Worm (Caenorhabditis elegans) whole organism, L2 larva: ENCODE results near the gene F46C5.7.

Experiments
- C34F6.9 ChIP-seq: fragments of 150-350 bp; optimal IDR thresholded peaks from 2 replicates; lab custom pipeline; 2014; ENCODE audit warnings: missing biosample characterization, missing genetic modification characterization
- alr-1 ChIP-seq: fragments of 150-350 bp; optimal IDR thresholded peaks from 2 replicates; lab custom pipeline; 2014; ENCODE audit warnings: missing biosample characterization, missing genetic modification characterization
- ama-1 ChIP-seq: fragments of 150-350 bp; optimal IDR thresholded peaks from 2 replicates; lab custom pipeline; 2018; ENCODE audit warnings: inconsistent platforms
- ceh-82 ChIP-seq: fragments of 150-350 bp; optimal IDR thresholded peaks from 2 replicates; lab custom pipeline; 2014; ENCODE audit warnings: missing biosample characterization, missing genetic modification characterization
- elt-3 ChIP-seq: sonication (generic microtip); optimal IDR thresholded peaks from 2 replicates; lab custom pipeline; 2017; ENCODE audit warnings: missing biosample characterization, missing genetic modification characterization
- lin-13 ChIP-seq: fragments of 150-350 bp; optimal IDR thresholded peaks from 2 replicates; lab custom pipeline; 2014; ENCODE audit warnings: missing biosample characterization, missing genetic modification reagents, missing genetic modification characterization
- mbf-1 ChIP-seq: sonication (generic microtip); optimal IDR thresholded peaks from 2 replicates; lab custom pipeline; 2017; ENCODE audit warnings: missing biosample characterization, missing genetic modification characterization
- nhr-23 ChIP-seq: fragments of 150-350 bp; optimal IDR thresholded peaks from 2 replicates; lab custom pipeline; 2014; ENCODE audit warnings: missing biosample characterization, missing genetic modification reagents, missing genetic modification characterization
- sem-4 ChIP-seq: fragments of 150-350 bp; optimal IDR thresholded peaks from 2 replicates; lab custom pipeline; 2014; ENCODE audit warnings: missing biosample characterization, missing genetic modification reagents, missing genetic modification characterization
- skn-1 ChIP-seq: sonication (generic microtip); optimal IDR thresholded peaks from 2 replicates; lab custom pipeline; 2017; ENCODE audit warnings: missing biosample characterization, missing genetic modification characterization
- unc-62 ChIP-seq: fragments of 150-350 bp; optimal IDR thresholded peaks from 2 replicates; lab custom pipeline; 2014; ENCODE audit warnings: missing biosample characterization, missing genetic modification reagents, missing genetic modification characterization

DNA sequence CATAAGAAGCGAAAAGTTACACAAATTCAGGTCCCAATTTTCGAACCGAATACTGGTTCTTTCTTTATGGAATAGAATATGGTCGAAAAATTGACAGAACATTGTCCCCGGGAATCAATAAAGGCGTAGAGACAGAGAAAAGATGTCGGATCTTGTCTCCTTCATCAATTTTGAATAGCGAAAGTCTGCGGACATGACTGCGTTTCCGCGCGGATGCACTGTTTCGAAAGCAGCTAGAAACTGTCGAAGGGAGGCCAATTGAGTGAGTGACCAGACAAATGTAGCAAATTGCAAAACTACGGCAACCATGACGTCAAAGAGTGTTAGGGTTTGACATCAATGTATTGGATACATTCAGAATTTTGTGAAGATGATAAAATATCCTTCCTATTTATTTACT is 17.4 kb downstream of the F46C5.7 start:
- TF ChIP-seq alr-1 (tag; lab: Kevin White, UChicago) (no peak), skn-1 (tag; lab: Kevin White, UChicago) (no peak), elt-3 (tag; lab: Kevin White, UChicago) (no peak), C34F6.9 (tag; lab: Kevin White, UChicago) (no peak), unc-62 (GFP tag; lab: Kevin White, UChicago) (no peak), nhr-23 (tag; lab: Kevin White, UChicago) (no peak), sem-4 (tag; lab: Kevin White, UChicago) (no peak), ceh-82 (tag; lab: Kevin White, UChicago) (no peak), ama-1 (no peak), mbf-1 (tag; lab: Kevin White, UChicago) (no peak), lin-13 (no peak)
